Fruit fly (Drosophila melanogaster): ENCODE data around the gene CG4907.

Gene CG4907

dm6 chr3R:22673528-22673959 is 37.0 kb downstream of the CG4907 start (continued):
- TF ChIP-seq nau (GFP tag; optimal IDR thresholded peaks at IDR 0.05) (no peak), bowl (GFP tag; IDR thresholded peaks at IDR 0.05) (no peak), stc (GFP tag; IDR thresholded peaks at IDR 0.05) (peak; percentile 25; the same call in 1 of the 2 replicates), H2.0 (GFP tag; IDR thresholded peaks at IDR 0.05) (peak; percentile 31; the same call in 1 of the 2 replicates), CG4424 (GFP tag; optimal IDR thresholded peaks at IDR 0.05) (peak; percentile 80), CG9932 (GFP tag; IDR thresholded peaks at IDR 0.05) (no peak), CG4820 (GFP tag; optimal IDR thresholded peaks at IDR 0.05) (peak; percentile 74), CG18619 (GFP tag; optimal IDR thresholded peaks at IDR 0.05) (peak; percentile 51), disco-r (GFP tag; optimal IDR thresholded peaks at IDR 0.05) (peak; percentile 60), CG31388 (GFP tag; optimal IDR thresholded peaks at IDR 0.05) (no peak), CG11085 (GFP tag; IDR thresholded peaks at IDR 0.05) (no peak), sd (tag; optimal IDR thresholded peaks at IDR 0.05) (peak; percentile 6), CG10147 (GFP tag; optimal IDR thresholded peaks at IDR 0.05) (peak; percentile 55), tll (GFP tag; optimal IDR thresholded peaks at IDR 0.05) (peak in 1 of 2 experiments; percentile 96), chn (GFP tag; optimal IDR thresholded peaks at IDR 0.05) (peak; percentile 84), amos (GFP tag; IDR thresholded peaks at IDR 0.05; ENCODE audit: partially characterized antibody) (no peak), BtbVII (GFP tag; optimal IDR thresholded peaks at IDR 0.05) (peak; percentile 44), pho (GFP tag; optimal IDR thresholded peaks at IDR 0.05) (peak; percentile 48), CG17328 (GFP tag; IDR thresholded peaks at IDR 0.05) (peak; percentile 34; the same call in 1 of the 2 replicates), fd3F (GFP tag; optimal IDR thresholded peaks at IDR 0.05) (no peak), E2f1 (GFP tag; IDR thresholded peaks at IDR 0.05) (peak; percentile 54), Bteb2 (GFP tag; optimal IDR thresholded peaks at IDR 0.05) (peak; percentile 30), gce (GFP tag; IDR thresholded peaks at IDR 0.05) (no peak), Kr (GFP tag; optimal IDR thresholded peaks at IDR 0.05) (no peak), Oaz (GFP tag; IDR thresholded peaks at IDR 0.05) (no peak), Awh (GFP tag; IDR thresholded peaks at IDR 0.05) (0 out of 2 replicates have a peak, but pooled peaks have one; percentile 31), Atf6 (GFP tag; IDR thresholded peaks at IDR 0.05) (no peak), Mad (GFP tag; optimal IDR thresholded peaks at IDR 0.05) (peak; percentile 61), prd (optimal IDR thresholded peaks at IDR 0.05) (no peak), prd (GFP tag; IDR thresholded peaks at IDR 0.05) (peak; percentile 80), gcm (GFP tag; optimal IDR thresholded peaks at IDR 0.05) (peak; percentile 80), Scr (GFP tag; IDR thresholded peaks at IDR 0.05; ENCODE audit: partially characterized antibody) (0 out of 2 replicates have a peak, but pooled peaks have one; percentile 7), CG11723 (GFP tag; optimal IDR thresholded peaks at IDR 0.05) (peak; percentile 5), bigmax (GFP tag; optimal IDR thresholded peaks at IDR 0.05) (no peak), dan (GFP tag; IDR thresholded peaks at IDR 0.05) (peak; percentile 71), nerfin-2 (GFP tag; IDR thresholded peaks at IDR 0.05; ENCODE audit: partially characterized antibody) (no peak), CG10654 (GFP tag; optimal IDR thresholded peaks at IDR 0.05) (peak; percentile 53), D19B (GFP tag; optimal IDR thresholded peaks at IDR 0.05) (no peak), CG6175 (GFP tag; IDR thresholded peaks at IDR 0.05) (no peak), CG32772 (GFP tag; IDR thresholded peaks at IDR 0.05) (0 out of 2 replicates have a peak, but pooled peaks have one; percentile 29), CG12391 (tag; optimal IDR thresholded peaks at IDR 0.05) (peak; percentile 84), CG10267 (tag; optimal IDR thresholded peaks at IDR 0.05) (peak; percentile 86), CG7357 (GFP tag; IDR thresholded peaks at IDR 0.05) (no peak; the same call in 2 of the 3 replicates), tap (tag; optimal IDR thresholded peaks at IDR 0.05) (peak; percentile 55), CG42726 (GFP tag; IDR thresholded peaks at IDR 0.05; ENCODE audit: partially characterized antibody) (no peak), Dp (GFP tag; optimal IDR thresholded peaks at IDR 0.05) (no peak), dmrt11E (tag; optimal IDR thresholded peaks at IDR 0.05) (peak; percentile 95), CG6813 (GFP tag; optimal IDR thresholded peaks at IDR 0.05) (peak; percentile 61), CG1647 (GFP tag; optimal IDR thresholded peaks at IDR 0.05) (peak; percentile 41), onecut (GFP tag; IDR thresholded peaks at IDR 0.05) (peak; percentile 26; the same call in 1 of the 2 replicates)

Measured in whole organism, embryonic.